Fruit fly (Drosophila melanogaster) whole organism, pupa: ENCODE results near the gene CG2004.

ENCODE experiments used
- CG10348 ChIP-seq: fragments of 200-800 bp; sonication (Bioruptor generic); IDR thresholded peaks from 2 replicates; pipeline ENCODE4 v1.3.6; 2022; ENCODE audit warnings: missing biosample characterization, missing genetic modification characterization
- CG12605 ChIP-seq: fragments of 200-800 bp; sonication (Bioruptor generic); IDR thresholded peaks from 2 replicates; pipeline ENCODE4 v1.3.6; 2022; ENCODE audit warnings: missing biosample characterization, missing genetic modification characterization
- CG13204 ChIP-seq: fragments of 200-800 bp; sonication (Bioruptor generic); optimal IDR thresholded peaks from 2 replicates; lab custom pipeline; 2018; ENCODE audit warnings: missing biosample characterization, mild to moderate bottlenecking, missing genetic modification characterization, moderate library complexity
- CG14655 ChIP-seq: fragments of 200-800 bp; sonication (Bioruptor generic); optimal IDR thresholded peaks from 3 replicates; lab custom pipeline; 2017; ENCODE audit warnings: mild to moderate bottlenecking, missing biosample characterization, missing genetic modification reagents, missing genetic modification characterization
- CG15710 ChIP-seq: fragments of 200-800 bp; sonication (Bioruptor generic); optimal IDR thresholded peaks from 2 replicates; lab custom pipeline; 2018; ENCODE audit warnings: missing biosample characterization, mild to moderate bottlenecking, missing genetic modification characterization, moderate library complexity
- CG17806 ChIP-seq: fragments of 200-800 bp; sonication (Bioruptor generic); optimal IDR thresholded peaks from 2 replicates; lab custom pipeline; 2018; ENCODE audit warnings: missing biosample characterization, mild to moderate bottlenecking, missing genetic modification characterization, moderate library complexity
- CG32121 ChIP-seq: fragments of 200-800 bp; sonication (Bioruptor generic); IDR thresholded peaks from 2 replicates; pipeline ENCODE4 v1.3.6; 2022; ENCODE audit warnings: missing biosample characterization, missing genetic modification characterization
- CG34367 ChIP-seq: fragments of 200-800 bp; sonication (Bioruptor generic); optimal IDR thresholded peaks from 2 replicates; lab custom pipeline; 2018; ENCODE audit warnings: missing biosample characterization, mild to moderate bottlenecking, missing genetic modification characterization
- CG4496 ChIP-seq: fragments of 200-800 bp; sonication (Bioruptor generic); IDR thresholded peaks from 3 replicates; pipeline ENCODE4 v1.3.6; 2022; ENCODE audit warnings: missing biosample characterization, missing genetic modification characterization
- CG8159 ChIP-seq: fragments of 200-800 bp; sonication (Bioruptor generic); optimal IDR thresholded peaks from 3 replicates; lab custom pipeline; 2018; ENCODE audit warnings: missing biosample characterization, mild to moderate bottlenecking, missing genetic modification characterization, moderate library complexity
- CG8301 ChIP-seq: fragments of 200-800 bp; sonication (Bioruptor generic); optimal IDR thresholded peaks from 2 replicates; lab custom pipeline; 2018; ENCODE audit warnings: missing biosample characterization, mild to moderate bottlenecking, missing genetic modification characterization
- CG9948 ChIP-seq: fragments of 200-800 bp; sonication (Bioruptor generic); optimal IDR thresholded peaks from 2 replicates; lab custom pipeline; 2018; ENCODE audit warnings: missing biosample characterization, mild to moderate bottlenecking, missing genetic modification characterization, moderate library complexity
- D1 ChIP-seq: fragments of 200-800 bp; sonication (Bioruptor generic); optimal IDR thresholded peaks from 2 replicates; lab custom pipeline; 2018; ENCODE audit warnings: missing biosample characterization, mild to moderate bottlenecking, missing genetic modification characterization, moderate library complexity
- EcR ChIP-seq: fragments of 200-800 bp; sonication (Bioruptor generic); optimal IDR thresholded peaks from 3 replicates; lab custom pipeline; 2019; ENCODE audit warnings: missing biosample characterization, missing genetic modification characterization, mild to moderate bottlenecking, moderate library complexity, missing genetic modification reagents
- Ets98B ChIP-seq: fragments of 200-800 bp; sonication (Bioruptor generic); IDR thresholded peaks from 2 replicates; pipeline ENCODE4 v1.3.6; 2022; ENCODE audit warnings: missing biosample characterization, missing genetic modification characterization
- Pif1A ChIP-seq: fragments of 200-800 bp; sonication (Bioruptor generic); optimal IDR thresholded peaks from 3 replicates; lab custom pipeline; 2016; ENCODE audit warnings: missing biosample characterization, missing genetic modification characterization
- Pif1B ChIP-seq: fragments of 200-800 bp; sonication (Bioruptor generic); optimal IDR thresholded peaks from 3 replicates; lab custom pipeline; 2016; ENCODE audit warnings: missing biosample characterization, missing genetic modification characterization
- Snoo ChIP-seq: fragments of 200-800 bp; sonication (Bioruptor generic); optimal IDR thresholded peaks from 3 replicates; lab custom pipeline; 2017; ENCODE audit warnings: missing biosample characterization, mild to moderate bottlenecking, missing genetic modification characterization, inconsistent platforms
- fd96Ca ChIP-seq: fragments of 200-800 bp; sonication (Bioruptor generic); IDR thresholded peaks from 3 replicates; pipeline ENCODE4 v1.3.6; 2022; ENCODE audit warnings: missing biosample characterization, missing genetic modification characterization
- gl ChIP-seq: fragments of 200-800 bp; sonication (Bioruptor generic); optimal IDR thresholded peaks from 2 replicates; lab custom pipeline; 2018; ENCODE audit warnings: missing biosample characterization, mild to moderate bottlenecking, missing genetic modification characterization
- rn ChIP-seq: fragments of 200-800 bp; sonication (Bioruptor generic); IDR thresholded peaks from 2 replicates; pipeline ENCODE4 v1.3.6; 2022; ENCODE audit warnings: missing biosample characterization, missing genetic modification characterization

Gene CG2004

dm6 chrX:8728030-8728429, 13.3 kb upstream of the CG2004 start:
- TF ChIP-seq CG8301 (tag; lab: Kevin White, UChicago), result no peak

- TF ChIP-seq D1 (tag; lab: Kevin White, UChicago) (no peak), Ets98B (GFP tag; lab: Robert Waterston, UW) (no peak), rn (GFP tag; lab: Robert Waterston, UW) (no peak), Pif1B (GFP tag; lab: Kevin White, UChicago) (no peak), CG8159 (tag; lab: Kevin White, UChicago) (no peak), CG34367 (tag; lab: Kevin White, UChicago) (no peak), CG4496 (GFP tag; lab: Robert Waterston, UW) (no peak), CG14655 (GFP tag; lab: Kevin White, UChicago) (no peak)
These were observed 12.1 kb upstream of the CG2004 start for dm6 chrX:8726816-8727215.

dm6 chrX:8725238-8725637, 10.5 kb upstream of the CG2004 start:
- TF ChIP-seq CG32121 (GFP tag; lab: Robert Waterston, UW) (no peak), Ets98B (GFP tag; lab: Robert Waterston, UW) (no peak), CG15710 (tag; lab: Kevin White, UChicago) (no peak), CG12605 (no peak), CG17806 (tag; lab: Kevin White, UChicago) (no peak), CG13204 (GFP tag; lab: Kevin White, UChicago) (no peak), D1 (tag; lab: Kevin White, UChicago) (no peak), Pif1A (GFP tag; lab: Kevin White, UChicago) (no peak)

dm6 chrX:8724815-8725214, 10.1 kb upstream of the CG2004 start:
- TF ChIP-seq gl (tag; lab: Kevin White, UChicago) (no peak), CG12605 (no peak), CG4496 (GFP tag; lab: Robert Waterston, UW) (no peak)

dm6 chrX:8723393-8723987, 8.8 kb upstream of the CG2004 start:
- TF ChIP-seq CG8159 (tag; lab: Kevin White, UChicago) (no peak), CG15710 (tag; lab: Kevin White, UChicago) (no peak), CG10348 (no peak), CG32121 (GFP tag; lab: Robert Waterston, UW) (no peak), Pif1B (GFP tag; lab: Kevin White, UChicago) (no peak), CG4496 (GFP tag; lab: Robert Waterston, UW) (no peak), D1 (tag; lab: Kevin White, UChicago) (no peak), Ets98B (GFP tag; lab: Robert Waterston, UW) (no peak)

dm6 chrX:8721501-8721900, 6.8 kb upstream of the CG2004 start:
- TF ChIP-seq CG10348 (no peak), CG32121 (GFP tag; lab: Robert Waterston, UW) (no peak), gl (tag; lab: Kevin White, UChicago) (no peak), CG4496 (GFP tag; lab: Robert Waterston, UW) (0 out of 3 replicates have a peak, but pooled peaks have one; percentile 23)

dm6 chrX:8720213-8720612, 5.5 kb upstream of the CG2004 start, which contains the start of gene CG1789:
Gene CG1789, plus strand, starts transcription at chrX:8720520.
- no peak for TF ChIP-seq CG32121 (GFP tag; lab: Robert Waterston, UW)
- TF ChIP-seq rn (GFP tag; lab: Robert Waterston, UW), result no peak
- peak; percentile 5 for TF ChIP-seq CG15710 (tag; lab: Kevin White, UChicago)
- TF ChIP-seq fd96Ca (GFP tag; lab: Robert Waterston, UW), result no peak
- TF ChIP-seq CG14655 (GFP tag; lab: Kevin White, UChicago), result no peak

- TF ChIP-seq CG8301 (tag; lab: Kevin White, UChicago) (peak; percentile 96), Snoo (tag; lab: Kevin White, UChicago) (peak; percentile 99), CG15710 (tag; lab: Kevin White, UChicago) (peak; percentile 93), CG10348 (peak; percentile 94), CG14655 (GFP tag; lab: Kevin White, UChicago) (peak; percentile 96), CG4496 (GFP tag; lab: Robert Waterston, UW) (peak; percentile 99), Ets98B (GFP tag; lab: Robert Waterston, UW) (peak; percentile 99), Pif1A (GFP tag; lab: Kevin White, UChicago) (peak; percentile 97), CG17806 (tag; lab: Kevin White, UChicago) (peak; percentile 93), CG13204 (GFP tag; lab: Kevin White, UChicago) (peak; percentile 82), CG8159 (tag; lab: Kevin White, UChicago) (peak; percentile 91), rn (GFP tag; lab: Robert Waterston, UW) (peak; percentile 98), CG9948 (tag; lab: Kevin White, UChicago) (peak; percentile 91), CG12605 (peak; percentile 97), D1 (tag; lab: Kevin White, UChicago) (peak; percentile 54), fd96Ca (GFP tag; lab: Robert Waterston, UW) (peak; percentile 99), gl (tag; lab: Kevin White, UChicago) (peak; percentile 89), CG34367 (tag; lab: Kevin White, UChicago) (peak; percentile 94), EcR (peak; percentile 17), Pif1B (GFP tag; lab: Kevin White, UChicago) (peak; percentile 94), CG32121 (GFP tag; lab: Robert Waterston, UW) (peak; percentile 98)
These were observed 5.4 kb downstream of the CG2004 start, which contains the start of gene Hexo2 for dm6 chrX:8709234-8709843. Gene Hexo2, plus strand, starts transcription at chrX:8709652.
